Worm (Caenorhabditis elegans) whole organism, L1 larva: ENCODE measurements around the gene srlf-27.
A peak's percentile ranks its signal among the peaks of the same experiment; 100 is the strongest.

ENCODE experiments used
- C16A3.4 ChIP-seq: fragments of 150-350 bp; optimal IDR thresholded peaks from 2 replicates; lab custom pipeline; 2014; ENCODE audit warnings: missing biosample characterization, missing genetic modification characterization
- aly-2 ChIP-seq: fragments of 150-350 bp; optimal IDR thresholded peaks from 2 replicates; lab custom pipeline; 2014; ENCODE audit warnings: missing biosample characterization, missing genetic modification characterization
- blmp-1 ChIP-seq: fragments of 150-350 bp; optimal IDR thresholded peaks from 2 replicates; lab custom pipeline; 2014; ENCODE audit warnings: missing biosample characterization, missing genetic modification characterization
- ceh-82 ChIP-seq, 3 experiments: fragments of 150-350 bp in 1 of 3; sonication (generic microtip) in 2 of 3; optimal IDR thresholded peaks; 2 replicates each; lab custom pipeline; 2014 to 2017; ENCODE audit warnings: missing biosample characterization in 3 of 3, missing genetic modification characterization in 3 of 3
- ceh-88 ChIP-seq: fragments of 200-800 bp; sonication (Bioruptor generic); IDR thresholded peaks from 2 replicates; pipeline ENCODE4 v1.3.6; 2022; ENCODE audit warnings: missing genetic modification characterization, missing compliant biosample characterization
- dpl-1 ChIP-seq, 3 experiments: fragments of 150-350 bp in 2 of 3; sonication (generic microtip) in 1 of 3; optimal IDR thresholded peaks; 2 replicates each; lab custom pipeline; 2014 to 2017; ENCODE audit warnings: missing biosample characterization in 3 of 3, missing genetic modification characterization in 3 of 3, missing genetic modification reagents in 3 of 3
- dsc-1 ChIP-seq: sonication (generic microtip); optimal IDR thresholded peaks from 2 replicates; lab custom pipeline; 2016; ENCODE audit warnings: mild to moderate bottlenecking, missing genetic modification characterization, missing compliant biosample characterization
- efl-1 ChIP-seq, 4 experiments: fragments of 150-350 bp; optimal IDR thresholded peaks in 3 of 4; peaks in 1 of 4; 1 replicate in 1 of 4; 2 replicates in 3 of 4; lab custom pipeline; 2014; ENCODE audit warnings: missing biosample characterization in 2 of 4, missing genetic modification characterization in 2 of 4, missing genetic modification reagents in 2 of 4
- efl-3 ChIP-seq: fragments of 200-800 bp; sonication (Bioruptor generic); optimal IDR thresholded peaks from 2 replicates; lab custom pipeline; 2018; ENCODE audit warnings: mild to moderate bottlenecking, missing genetic modification characterization, missing compliant biosample characterization
- elt-3 ChIP-seq, 6 experiments: fragments of 150-350 bp in 1 of 6; sonication (generic microtip); optimal IDR thresholded peaks; 2 replicates each; lab custom pipeline; 2017 to 2018; ENCODE audit warnings: missing biosample characterization in 6 of 6, missing genetic modification characterization in 6 of 6, inconsistent platforms in 1 of 6
- fkh-4 ChIP-seq: sonication (generic microtip); optimal IDR thresholded peaks from 2 replicates; lab custom pipeline; 2016; ENCODE audit warnings: missing compliant biosample characterization, missing genetic modification characterization, borderline replicate concordance
- grh-1 ChIP-seq: fragments of 200-800 bp; sonication (Bioruptor generic); IDR thresholded peaks from 2 replicates; pipeline ENCODE4 v1.3.6; 2022; ENCODE audit warnings: missing genetic modification reagents, missing genetic modification characterization, missing compliant biosample characterization
- hpl-2 ChIP-seq: fragments of 150-350 bp; optimal IDR thresholded peaks from 2 replicates; lab custom pipeline; 2014; ENCODE audit warnings: missing biosample characterization, missing genetic modification reagents, missing genetic modification characterization
- irx-1 ChIP-seq: sonication (generic microtip); optimal IDR thresholded peaks from 2 replicates; lab custom pipeline; 2016; ENCODE audit warnings: missing genetic modification characterization, missing compliant biosample characterization
- isw-1 ChIP-seq: fragments of 200-800 bp; sonication (Bioruptor generic); IDR thresholded peaks from 2 replicates; pipeline ENCODE4 v1.3.6; 2022; ENCODE audit warnings: missing genetic modification characterization, missing compliant biosample characterization
- lin-13 ChIP-seq: fragments of 150-350 bp; optimal IDR thresholded peaks from 2 replicates; lab custom pipeline; 2014; ENCODE audit warnings: missing biosample characterization, missing genetic modification reagents, missing genetic modification characterization
- lin-14 ChIP-seq: fragments of 200-800 bp; sonication (Bioruptor generic); optimal IDR thresholded peaks from 2 replicates; lab custom pipeline; 2018; ENCODE audit warnings: mild to moderate bottlenecking, missing genetic modification characterization, moderate library complexity, missing compliant biosample characterization
- lin-15B ChIP-seq: fragments of 150-350 bp; sonication (generic microtip); optimal IDR thresholded peaks from 3 replicates; lab custom pipeline; 2014; ENCODE audit warnings: missing biosample characterization, missing genetic modification characterization
- lin-35 ChIP-seq, 2 experiments: fragments of 150-350 bp; optimal IDR thresholded peaks; 2 replicates each; lab custom pipeline; 2014; ENCODE audit warnings: missing biosample characterization in 2 of 2, missing genetic modification characterization in 2 of 2, missing genetic modification reagents in 2 of 2
- lsy-2 ChIP-seq, 2 experiments: fragments of 150-350 bp; optimal IDR thresholded peaks; 2 replicates each; lab custom pipeline; 2014; ENCODE audit warnings: missing biosample characterization in 2 of 2, missing genetic modification characterization in 2 of 2
- mab-9 ChIP-seq: fragments of 200-800 bp; sonication (Bioruptor generic); IDR thresholded peaks from 2 replicates; pipeline ENCODE4 v1.3.6; 2022; ENCODE audit warnings: missing genetic modification reagents, missing genetic modification characterization, missing compliant biosample characterization
- mdl-1 ChIP-seq, 2 experiments: fragments of 150-350 bp; optimal IDR thresholded peaks; 2 replicates each; lab custom pipeline; 2014 to 2017; ENCODE audit warnings: missing biosample characterization in 2 of 2, missing genetic modification characterization in 2 of 2, inconsistent platforms in 1 of 2
- mep-1 ChIP-seq: fragments of 150-350 bp; optimal IDR thresholded peaks from 2 replicates; lab custom pipeline; 2014; ENCODE audit warnings: missing biosample characterization, missing genetic modification characterization
- nhr-19 ChIP-seq: fragments of 200-800 bp; sonication (Bioruptor generic); conservative IDR thresholded peaks from 2 replicates; pipeline ENCODE4 v1.3.6; 2022; ENCODE audit warnings: missing genetic modification characterization, missing compliant biosample characterization
- nhr-20 ChIP-seq: sonication (generic microtip); optimal IDR thresholded peaks from 2 replicates; lab custom pipeline; 2016; ENCODE audit warnings: mild to moderate bottlenecking, missing genetic modification characterization, missing compliant biosample characterization
- nhr-47 ChIP-seq: sonication (generic microtip); optimal IDR thresholded peaks from 2 replicates; lab custom pipeline; 2016; ENCODE audit warnings: mild to moderate bottlenecking, missing genetic modification characterization, moderate library complexity, missing compliant biosample characterization
- nhr-71 ChIP-seq: sonication (generic microtip); optimal IDR thresholded peaks from 2 replicates; lab custom pipeline; 2016; ENCODE audit warnings: mild to moderate bottlenecking, missing genetic modification characterization, moderate library complexity, missing compliant biosample characterization
- nhr-76 ChIP-seq: sonication (generic microtip); optimal IDR thresholded peaks from 2 replicates; lab custom pipeline; 2017; ENCODE audit warnings: missing biosample characterization, missing genetic modification characterization
- nhr-77 ChIP-seq: fragments of 150-350 bp; optimal IDR thresholded peaks from 2 replicates; lab custom pipeline; 2014; ENCODE audit warnings: missing biosample characterization, missing genetic modification characterization
- nhr-85 ChIP-seq: sonication (generic microtip); peaks from one replicate; lab custom pipeline; 2016; ENCODE audit warnings: missing genetic modification characterization, inconsistent platforms, missing compliant biosample characterization
- nhr-90 ChIP-seq: sonication (generic microtip); optimal IDR thresholded peaks from 2 replicates; lab custom pipeline; 2016; ENCODE audit warnings: mild to moderate bottlenecking, missing genetic modification characterization, missing compliant biosample characterization; ENCODE audit not compliant: poor library complexity
- rnt-1 ChIP-seq: sonication (generic microtip); optimal IDR thresholded peaks from 2 replicates; lab custom pipeline; 2016; ENCODE audit warnings: mild to moderate bottlenecking, missing genetic modification characterization, moderate library complexity, missing compliant biosample characterization
- skn-1 ChIP-seq: fragments of 150-350 bp; optimal IDR thresholded peaks from 2 replicates; lab custom pipeline; 2014; ENCODE audit warnings: missing biosample characterization, missing genetic modification characterization
- snpc-4 ChIP-seq: fragments of 150-350 bp; optimal IDR thresholded peaks from 2 replicates; lab custom pipeline; 2014; ENCODE audit warnings: missing biosample characterization, missing genetic modification characterization
- snu-23 ChIP-seq: sonication (generic microtip); optimal IDR thresholded peaks from 2 replicates; lab custom pipeline; 2016; ENCODE audit warnings: missing genetic modification characterization, missing compliant biosample characterization
- sox-4 ChIP-seq: sonication (generic microtip); optimal IDR thresholded peaks from 2 replicates; lab custom pipeline; 2016; ENCODE audit warnings: missing genetic modification characterization, missing compliant biosample characterization
- swsn-7 ChIP-seq: sonication (generic microtip); optimal IDR thresholded peaks from 2 replicates; lab custom pipeline; 2016; ENCODE audit warnings: missing genetic modification characterization, missing compliant biosample characterization
- tbx-2 ChIP-seq: sonication (generic microtip); optimal IDR thresholded peaks from 2 replicates; lab custom pipeline; 2016; ENCODE audit warnings: missing genetic modification characterization, missing compliant biosample characterization
- unc-130 ChIP-seq: fragments of 150-350 bp; optimal IDR thresholded peaks from 2 replicates; lab custom pipeline; 2017; ENCODE audit warnings: missing biosample characterization, missing genetic modification characterization, inconsistent platforms
- unc-30 ChIP-seq: sonication (generic microtip); optimal IDR thresholded peaks from 2 replicates; lab custom pipeline; 2017; ENCODE audit warnings: missing biosample characterization, missing genetic modification characterization
- zip-4 ChIP-seq: fragments of 200-800 bp; sonication (Bioruptor generic); optimal IDR thresholded peaks from 2 replicates; lab custom pipeline; 2018; ENCODE audit warnings: mild to moderate bottlenecking, missing genetic modification characterization, moderate library complexity, missing compliant biosample characterization

The srlf-27 gene

ce11 chrIV:14609774-14610173 lies 27.7 kb upstream of the srlf-27 start (continued):
- no peak for TF ChIP-seq hpl-2 (GFP tag; lab: Kevin White, UChicago)
- no peak for TF ChIP-seq nhr-76 (tag; lab: Kevin White, UChicago)
- TF ChIP-seq unc-30 (tag; lab: Kevin White, UChicago), result no peak
- TF ChIP-seq grh-1, result no peak
- peak in 1 of 6 experiments; percentile 22 for TF ChIP-seq elt-3 (tag; optimal IDR thresholded peaks at IDR 0.05; lab: Kevin White, UChicago)
- no peak for TF ChIP-seq aly-2 (tag; lab: Kevin White, UChicago)

- TF ChIP-seq C16A3.4 (tag; lab: Kevin White, UChicago) (peak; percentile 67), nhr-76 (tag; lab: Kevin White, UChicago) (no peak), nhr-19 (GFP tag; lab: Robert Waterston, UW) (peak; percentile 74), nhr-20 (tag; lab: Kevin White, UChicago) (peak; percentile 94), unc-130 (tag; lab: Kevin White, UChicago) (no peak), sox-4 (no peak), ceh-82 (tag; optimal IDR thresholded peaks at IDR 0.05; lab: Kevin White, UChicago) (peak in 1 of 3 experiments; percentile 2), irx-1 (tag; lab: Kevin White, UChicago) (peak; percentile 7), mep-1 (tag; lab: Kevin White, UChicago) (peak; percentile 55), lin-15B (tag; lab: Kevin White, UChicago) (peak; percentile 55), nhr-47 (tag; lab: Kevin White, UChicago) (peak; percentile 41), nhr-90 (tag; lab: Kevin White, UChicago) (peak; percentile 51), rnt-1 (peak; percentile 65), snu-23 (GFP tag; lab: Kevin White, UChicago) (peak; percentile 72), efl-1 (optimal IDR thresholded peaks at IDR 0.05; lab: Kevin White, UChicago) (peak; percentile 25 to 53), efl-1 (GFP tag; optimal IDR thresholded peaks at IDR 0.05 in 1 of 2; lab: Kevin White, UChicago) (peak in 1 of 2 experiments; percentile 90), dsc-1 (tag; lab: Kevin White, UChicago) (no peak), lin-35 (GFP tag; optimal IDR thresholded peaks at IDR 0.05; lab: Kevin White, UChicago) (peak; percentile 11 to 45), nhr-77 (tag; lab: Kevin White, UChicago) (peak; percentile 60), mdl-1 (tag; optimal IDR thresholded peaks at IDR 0.05; lab: Kevin White, UChicago) (peak in 1 of 2 experiments; percentile 48), blmp-1 (peak; percentile 97), lin-13 (GFP tag; lab: Kevin White, UChicago) (peak; percentile 21), tbx-2 (peak; percentile 59), skn-1 (tag; lab: Kevin White, UChicago) (peak; percentile 32), nhr-71 (tag; lab: Kevin White, UChicago) (peak; percentile 89), elt-3 (tag; optimal IDR thresholded peaks at IDR 0.05; lab: Kevin White, UChicago) (peak in 3 of 6 experiments; percentile 44 to 60 (median 56)), hpl-2 (GFP tag; lab: Kevin White, UChicago) (no peak), dpl-1 (GFP tag; optimal IDR thresholded peaks at IDR 0.05; lab: Kevin White, UChicago) (peak in 2 of 3 experiments; percentile 29 to 54), snpc-4 (peak; percentile 28), mab-9 (GFP tag; lab: Robert Waterston, UW) (0 out of 2 replicates have a peak, but pooled peaks have one; percentile 7), isw-1 (GFP tag; lab: Robert Waterston, UW) (no peak), swsn-7 (tag; lab: Kevin White, UChicago) (peak; percentile 35), grh-1 (peak; percentile 47; the same call in 1 of the 2 replicates), lin-14 (GFP tag; lab: Kevin White, UChicago) (peak; percentile 82), efl-3 (peak; percentile 14), lsy-2 (tag; optimal IDR thresholded peaks at IDR 0.05; lab: Kevin White, UChicago) (peak; percentile 48 to 56), unc-30 (tag; lab: Kevin White, UChicago) (no peak), fkh-4 (tag; lab: Kevin White, UChicago) (no peak), zip-4 (no peak), ceh-88 (GFP tag; lab: Robert Waterston, UW) (no peak), nhr-85 (tag; lab: Kevin White, UChicago) (peak; percentile 92)
Observed at ce11 chrIV:14610942-14611724, 26.4 kb upstream of the srlf-27 start.
